Fruit fly (Drosophila melanogaster): ENCODE measurements around the gene Slimp.

The Slimp gene

DNA sequence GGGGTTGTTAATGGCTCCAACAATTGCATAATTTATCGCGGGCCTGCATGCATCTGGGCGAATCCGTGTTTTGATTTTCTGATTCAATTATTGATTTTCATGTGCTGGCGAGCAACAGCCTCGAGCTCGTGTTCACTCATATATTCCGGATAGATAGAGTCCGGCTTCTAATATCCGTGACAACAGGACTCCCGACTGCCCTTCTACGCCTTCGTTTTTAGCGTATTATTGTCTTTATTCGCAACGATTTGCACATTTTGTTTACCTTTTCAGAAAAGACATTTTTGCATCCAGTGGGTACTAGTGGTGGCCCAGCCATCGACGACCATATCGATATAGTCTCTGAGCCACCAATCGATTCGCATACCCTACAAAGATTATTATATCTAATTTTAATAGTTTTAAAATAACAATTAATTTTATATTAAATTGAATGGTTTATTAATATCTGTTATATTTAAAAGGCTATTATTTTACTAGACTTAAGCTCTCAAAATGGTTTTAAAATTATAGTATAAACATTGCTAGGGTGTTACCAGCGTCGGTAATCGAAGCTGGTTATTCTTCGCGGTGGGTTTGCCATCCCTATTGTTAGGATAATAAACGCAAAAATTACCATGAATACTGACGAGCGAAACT, 12.5 kb upstream of the Slimp start, which contains the start of the genes Myo95E and TBC1d7 (continued):
- TF ChIP-seq CG11294 (GFP tag; IDR thresholded peaks at IDR 0.05) = peak; percentile 94
- TF ChIP-seq eg (GFP tag; IDR thresholded peaks at IDR 0.05) = peak; percentile 97
- TF ChIP-seq Met (GFP tag; optimal IDR thresholded peaks at IDR 0.05) = no peak
- no peak for TF ChIP-seq svp (GFP tag)
- TF ChIP-seq esn (GFP tag; optimal IDR thresholded peaks at IDR 0.05) = peak; percentile 89
- peak; percentile 90 for TF ChIP-seq CG3919 (GFP tag; optimal IDR thresholded peaks at IDR 0.05)
- peak in 1 of 2 experiments; percentile 86 for TF ChIP-seq ss (GFP tag; optimal IDR thresholded peaks at IDR 0.05)
- TF ChIP-seq Eip78C (GFP tag) = peak; percentile 94
- TF ChIP-seq CG6276 (GFP tag; optimal IDR thresholded peaks at IDR 0.05) = no peak
- TF ChIP-seq CG32006 (GFP tag; optimal IDR thresholded peaks at IDR 0.05) = peak; percentile 91
- peak; percentile 76 for TF ChIP-seq CG31627 (GFP tag; optimal IDR thresholded peaks at IDR 0.05)
- TF ChIP-seq Gug (GFP tag; IDR thresholded peaks at IDR 0.05) = peak; percentile 89
- peak; percentile 92 for TF ChIP-seq CG15336 (GFP tag; IDR thresholded peaks at IDR 0.05)
- no peak for TF ChIP-seq Hr38 (GFP tag; optimal IDR thresholded peaks at IDR 0.05)
- peak in 1 of 2 experiments; percentile 80 for TF ChIP-seq salr (GFP tag; optimal IDR thresholded peaks at IDR 0.05)
- no peak for TF ChIP-seq pdm3 (GFP tag; optimal IDR thresholded peaks at IDR 0.05)
- peak; percentile 83 for TF ChIP-seq cyc (GFP tag; optimal IDR thresholded peaks at IDR 0.05)
- TF ChIP-seq OdsH (GFP tag; optimal IDR thresholded peaks at IDR 0.05) = peak; percentile 92
- peak; percentile 88 for TF ChIP-seq CG8632 (GFP tag; optimal IDR thresholded peaks at IDR 0.05)
- TF ChIP-seq acj6 (GFP tag; optimal IDR thresholded peaks at IDR 0.05) = peak; percentile 89

DNA sequence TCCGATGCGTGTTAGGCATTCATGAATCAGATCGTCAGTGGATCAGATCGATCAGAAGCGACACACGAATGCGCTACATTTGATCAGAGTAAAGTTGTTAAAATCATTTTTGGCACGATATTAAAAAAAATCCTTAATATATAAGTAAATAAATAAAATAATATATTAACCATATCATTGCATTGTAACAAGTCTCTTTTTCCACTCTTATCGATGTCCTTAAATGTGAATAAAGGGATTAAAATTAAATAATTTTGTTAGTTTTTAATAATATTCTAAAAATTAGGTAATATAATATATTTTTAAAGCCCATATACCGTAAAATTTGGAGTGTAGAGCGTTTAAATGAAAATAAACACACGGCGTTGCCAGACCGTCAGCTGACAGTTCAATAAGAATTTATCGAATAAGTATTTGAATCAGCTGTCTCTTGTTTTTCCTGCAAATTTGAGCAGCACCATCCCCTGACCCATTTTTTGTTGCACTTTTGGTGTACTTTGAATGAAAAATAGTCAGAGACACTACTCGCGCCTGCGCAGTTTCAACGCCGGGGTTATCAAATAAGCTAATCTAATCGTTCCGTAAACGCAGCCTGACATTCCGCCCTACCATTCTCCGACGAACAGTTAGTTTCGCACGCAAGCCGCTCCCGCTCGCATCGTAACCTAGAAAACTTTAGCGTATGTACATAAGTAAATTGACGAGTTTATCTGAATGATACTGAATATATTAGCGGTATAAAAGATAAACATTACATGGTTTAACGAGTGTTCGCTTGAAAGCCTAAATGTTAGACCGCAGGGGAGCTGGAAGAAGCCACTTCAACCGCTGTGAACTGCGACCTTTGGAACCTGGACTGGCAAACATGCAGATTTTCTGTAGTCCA, 3.4 kb upstream of the Slimp start, which contains the start of the genes p38a and CG6178:
Gene p38a (minus strand): TSS at position 398 of the 886 bp plus-strand sequence.
Gene CG6178 (plus strand): TSS at position 424 of the 886 bp plus-strand sequence.
- TF ChIP-seq CG6792 (GFP tag; optimal IDR thresholded peaks at IDR 0.05) (peak; percentile 95), CG10631 (GFP tag; optimal IDR thresholded peaks at IDR 0.05) (peak; percentile 99), pdm3 (GFP tag; optimal IDR thresholded peaks at IDR 0.05) (peak; percentile 89), ss (GFP tag; optimal IDR thresholded peaks at IDR 0.05) (peak; percentile 95 to 98), Ets21C (GFP tag; optimal IDR thresholded peaks at IDR 0.05) (peak; percentile 72), lz (GFP tag; optimal IDR thresholded peaks at IDR 0.05) (peak; percentile 92), CG6276 (GFP tag; optimal IDR thresholded peaks at IDR 0.05) (peak; percentile 99), Smox (GFP tag; optimal IDR thresholded peaks at IDR 0.05) (peak; percentile 82), dsx (GFP tag; optimal IDR thresholded peaks at IDR 0.05; ENCODE audit: poor library complexity, severe bottlenecking) (peak; percentile 98), fkh (GFP tag; optimal IDR thresholded peaks at IDR 0.05) (peak; percentile 86), CG6808 (GFP tag; optimal IDR thresholded peaks at IDR 0.05) (peak; percentile 95), Ets96B (tag; optimal IDR thresholded peaks at IDR 0.05) (peak; percentile 99), Hr39 (GFP tag; optimal IDR thresholded peaks at IDR 0.05) (peak; percentile 84), CG11762 (GFP tag; optimal IDR thresholded peaks at IDR 0.05; ENCODE audit: insufficient read depth) (peak; percentile 93), CG32006 (GFP tag; optimal IDR thresholded peaks at IDR 0.05) (peak; percentile 100), Sox15 (GFP tag; optimal IDR thresholded peaks at IDR 0.05) (peak; percentile 94), dac (GFP tag; optimal IDR thresholded peaks at IDR 0.05) (peak; percentile 96), svp (GFP tag) (peak; percentile 95), CG1621 (tag; optimal IDR thresholded peaks at IDR 0.05) (peak; percentile 88), Eip93F (GFP tag; optimal IDR thresholded peaks at IDR 0.05) (peak; percentile 81), CG11902 (GFP tag; optimal IDR thresholded peaks at IDR 0.05) (peak; percentile 94), CG31627 (GFP tag; optimal IDR thresholded peaks at IDR 0.05) (peak; percentile 83), spab (GFP tag; optimal IDR thresholded peaks at IDR 0.05) (peak; percentile 96), Blimp-1 (GFP tag; optimal IDR thresholded peaks at IDR 0.05) (peak; percentile 95), Hr4 (GFP tag; optimal IDR thresholded peaks at IDR 0.05) (peak; percentile 95), Gug (GFP tag; IDR thresholded peaks at IDR 0.05) (peak; percentile 98), OdsH (GFP tag; optimal IDR thresholded peaks at IDR 0.05) (peak; percentile 98), Eip78C (GFP tag) (peak; percentile 97), CG8119 (GFP tag; IDR thresholded peaks at IDR 0.05) (peak; percentile 100), CG16779 (tag; optimal IDR thresholded peaks at IDR 0.05) (peak; percentile 97), cyc (GFP tag; optimal IDR thresholded peaks at IDR 0.05) (peak; percentile 88), CG8319 (GFP tag; optimal IDR thresholded peaks at IDR 0.05) (peak; percentile 88), Lpt (GFP tag; optimal IDR thresholded peaks at IDR 0.05) (peak; percentile 96), esn (GFP tag; optimal IDR thresholded peaks at IDR 0.05) (peak; percentile 97), topi (GFP tag; optimal IDR thresholded peaks at IDR 0.05) (peak; percentile 92), CG3032 (tag; optimal IDR thresholded peaks at IDR 0.05) (peak; percentile 99)

All from whole organism, prepupa.